4 worm cellular contexts compared by ENCODE assay signal in the genomic region with DNA sequence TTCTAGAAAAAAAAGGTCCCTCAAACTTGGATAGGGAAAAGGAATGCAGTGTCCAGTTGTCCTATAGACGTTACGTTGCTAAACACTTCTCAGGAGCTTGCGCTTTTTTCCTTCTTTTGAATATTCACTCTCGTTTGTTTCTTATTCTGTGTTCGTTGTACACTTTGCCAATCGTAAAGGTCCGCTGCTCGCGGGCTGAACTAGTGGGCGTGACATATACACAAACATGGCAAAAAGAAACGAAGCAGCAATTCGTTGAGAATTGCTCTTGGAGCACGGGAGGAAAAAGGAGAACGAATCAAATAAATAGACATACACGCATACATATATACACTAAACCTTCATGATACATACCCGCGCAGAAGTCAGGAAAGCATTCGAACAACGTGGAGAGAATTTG.
TF ChIP-seq lines count a peak whose summit lies in the region.

No protein-coding gene starts in this region.

TF ChIP-seq in whole organism, L1 larva, 84 proteins besides CTCF, POLR2A, EP300 and RAD21:
- TF ChIP-seq lin-14 (GFP tag; optimal IDR thresholded peaks at IDR 0.05; lab: Kevin White, UChicago), result peak; percentile 18
- TF ChIP-seq ztf-4 (tag; optimal IDR thresholded peaks at IDR 0.05; lab: Kevin White, UChicago), result no peak
TF ChIP-seq in whole organism, L1 larva: peak in this region for 1.

TF ChIP-seq in whole organism, L2 larva, 48 proteins besides CTCF, POLR2A, EP300 and RAD21:
- no peak for TF ChIP-seq ztf-11 (tag; optimal IDR thresholded peaks at IDR 0.05; lab: Kevin White, UChicago)
- TF ChIP-seq lsy-2 (tag; optimal IDR thresholded peaks at IDR 0.05; lab: Kevin White, UChicago), result no peak
- no peak for TF ChIP-seq crh-2 (tag; optimal IDR thresholded peaks at IDR 0.05; lab: Kevin White, UChicago)
- TF ChIP-seq nhr-21 (tag; optimal IDR thresholded peaks at IDR 0.05; lab: Kevin White, UChicago), result no peak
- TF ChIP-seq nhr-23 (tag; optimal IDR thresholded peaks at IDR 0.05; lab: Kevin White, UChicago), result no peak
- TF ChIP-seq unc-39 (tag; optimal IDR thresholded peaks at IDR 0.05; lab: Kevin White, UChicago), result no peak
- no peak for TF ChIP-seq blmp-1 (tag; optimal IDR thresholded peaks at IDR 0.05; lab: Kevin White, UChicago; ENCODE audit: insufficient read depth)
- TF ChIP-seq zag-1 (tag; optimal IDR thresholded peaks at IDR 0.05; lab: Kevin White, UChicago), result no peak
- TF ChIP-seq nhr-77 (tag; optimal IDR thresholded peaks at IDR 0.05; lab: Kevin White, UChicago), result no peak
- no peak for TF ChIP-seq elt-3 (tag; optimal IDR thresholded peaks at IDR 0.05; lab: Kevin White, UChicago)
- no peak for TF ChIP-seq dmd-4 (tag; optimal IDR thresholded peaks at IDR 0.05; lab: Kevin White, UChicago)
- TF ChIP-seq snpc-4 (tag; optimal IDR thresholded peaks at IDR 0.05; lab: Kevin White, UChicago), result peak; percentile 15
- TF ChIP-seq ama-1 (optimal IDR thresholded peaks at IDR 0.05; lab: Kevin White, UChicago), result no peak
- TF ChIP-seq sem-4 (tag; optimal IDR thresholded peaks at IDR 0.05; lab: Kevin White, UChicago), result no peak
- TF ChIP-seq mab-5 (tag; optimal IDR thresholded peaks at IDR 0.05; lab: Kevin White, UChicago), result no peak
- TF ChIP-seq aly-2 (tag; optimal IDR thresholded peaks at IDR 0.05; lab: Kevin White, UChicago), result no peak
- TF ChIP-seq lin-13 (GFP tag; optimal IDR thresholded peaks at IDR 0.05; lab: Kevin White, UChicago), result no peak
- TF ChIP-seq ztf-1 (GFP tag; conservative IDR thresholded peaks at IDR 0.05; lab: Robert Waterston, UW), result no peak
- TF ChIP-seq ztf-4 (tag; optimal IDR thresholded peaks at IDR 0.05; lab: Kevin White, UChicago), result peak; percentile 25
- peak; percentile 13 for TF ChIP-seq F13H6.1 (tag; optimal IDR thresholded peaks at IDR 0.05; lab: Kevin White, UChicago)
- no peak for TF ChIP-seq nhr-6 (tag; optimal IDR thresholded peaks at IDR 0.05; lab: Kevin White, UChicago)

TF ChIP-seq in whole organism, L3 larva, 47 proteins besides CTCF, POLR2A, EP300 and RAD21:
- TF ChIP-seq snpc-4 (tag; optimal IDR thresholded peaks at IDR 0.05; lab: Kevin White, UChicago) (no peak), nfya-1 (tag; optimal IDR thresholded peaks at IDR 0.05; lab: Kevin White, UChicago; ENCODE audit: insufficient read depth) (peak; percentile 54), ama-1 (optimal IDR thresholded peaks at IDR 0.05; lab: Kevin White, UChicago) (peak; percentile 66), eor-1 (tag; optimal IDR thresholded peaks at IDR 0.05; lab: Kevin White, UChicago) (no peak)
TF ChIP-seq in whole organism, L3 larva: peak in this region for 2.

TF ChIP-seq in whole organism, L4 larva, 104 proteins besides CTCF, POLR2A, EP300 and RAD21:
- TF ChIP-seq mdl-1 (tag; optimal IDR thresholded peaks at IDR 0.05; lab: Kevin White, UChicago) (peak in 1 of 2 experiments; percentile 2), nhr-10 (tag; optimal IDR thresholded peaks at IDR 0.05; lab: Kevin White, UChicago) (no peak), lsy-2 (tag; optimal IDR thresholded peaks at IDR 0.05; lab: Kevin White, UChicago) (peak in 1 of 2 experiments; percentile 1), R02D3.7 (tag; optimal IDR thresholded peaks at IDR 0.05; lab: Kevin White, UChicago) (no peak), mep-1 (tag; optimal IDR thresholded peaks at IDR 0.05; lab: Kevin White, UChicago) (peak; percentile 53), hmg-1.1 (GFP tag; IDR thresholded peaks at IDR 0.05; lab: Robert Waterston, UW) (0 out of 2 replicates have a peak, but pooled peaks have one; percentile 28), aha-1 (tag; lab: Kevin White, UChicago) (peak; percentile 93), T26A8.4 (GFP tag; IDR thresholded peaks at IDR 0.05; lab: Robert Waterston, UW) (no peak), madf-9 (GFP tag; conservative IDR thresholded peaks at IDR 0.05; lab: Robert Waterston, UW) (0 out of 2 replicates have a peak, but pooled peaks have one; percentile 28), ctbp-1 (GFP tag; IDR thresholded peaks at IDR 0.05; lab: Robert Waterston, UW) (peak; percentile 40; the same call in 1 of the 2 replicates), hlh-30 (tag; optimal IDR thresholded peaks at IDR 0.05; lab: Kevin White, UChicago; ENCODE audit: insufficient read depth) (peak; percentile 62)
